Fruit fly (Drosophila melanogaster) whole organism, embryonic: ENCODE measurements around the gene CG15553.
A peak's percentile ranks its signal among the peaks of the same experiment; 100 is the strongest.

Experiments used
- B-H1 ChIP-seq: fragments of 200-800 bp; sonication (Bioruptor generic); IDR thresholded peaks from 3 replicates; pipeline ENCODE4 v1.3.6; 2022; ENCODE audit warnings: missing biosample characterization, missing genetic modification characterization
- B-H2 ChIP-seq: fragments of 200-800 bp; sonication (Bioruptor generic); optimal IDR thresholded peaks from 2 replicates; lab custom pipeline; 2018; ENCODE audit warnings: missing biosample characterization, mild to moderate bottlenecking, missing genetic modification characterization
- CG10147 ChIP-seq: fragments of 200-800 bp; sonication (Bioruptor generic); optimal IDR thresholded peaks from 2 replicates; lab custom pipeline; 2019; ENCODE audit warnings: missing biosample characterization, mild to moderate bottlenecking, missing genetic modification characterization, moderate library complexity
- CG14965 ChIP-seq: fragments of 200-800 bp; sonication (Bioruptor generic); optimal IDR thresholded peaks from 2 replicates; lab custom pipeline; 2016; ENCODE audit warnings: missing biosample characterization, missing genetic modification characterization, borderline replicate concordance
- CG15514 ChIP-seq: fragments of 200-800 bp; sonication (Bioruptor generic); optimal IDR thresholded peaks from 3 replicates; lab custom pipeline; 2017; ENCODE audit warnings: missing biosample characterization, missing genetic modification characterization, mild to moderate bottlenecking, moderate library complexity, missing genetic modification reagents
- CG1603 ChIP-seq: fragments of 200-800 bp; sonication (Bioruptor generic); optimal IDR thresholded peaks from 2 replicates; lab custom pipeline; 2019; ENCODE audit warnings: missing biosample characterization, mild to moderate bottlenecking, missing genetic modification characterization, moderate library complexity
- CG18262 ChIP-seq: fragments of 200-800 bp; optimal IDR thresholded peaks from 3 replicates; lab custom pipeline; 2019; ENCODE audit warnings: missing biosample characterization, mild to moderate bottlenecking, missing genetic modification characterization, moderate library complexity
- CG2199 ChIP-seq: fragments of 200-800 bp; sonication (Bioruptor generic); IDR thresholded peaks from 3 replicates; pipeline ENCODE4 v1.3.6; 2022; ENCODE audit warnings: missing biosample characterization, missing genetic modification characterization
- CG2678 ChIP-seq: fragments of 200-800 bp; sonication (Bioruptor generic); optimal IDR thresholded peaks from 3 replicates; lab custom pipeline; 2019; ENCODE audit warnings: missing biosample characterization, mild to moderate bottlenecking, missing genetic modification characterization, moderate library complexity
- CG2889 ChIP-seq: fragments of 200-800 bp; sonication (Bioruptor generic); IDR thresholded peaks from 3 replicates; pipeline ENCODE4 v1.3.6; 2022; ENCODE audit warnings: missing biosample characterization, missing genetic modification characterization
- CG30020 ChIP-seq: fragments of 200-800 bp; optimal IDR thresholded peaks from 2 replicates; lab custom pipeline; 2019; ENCODE audit warnings: missing biosample characterization, mild to moderate bottlenecking, missing genetic modification characterization, moderate library complexity
- CG31365 ChIP-seq: fragments of 200-800 bp; sonication (Bioruptor generic); optimal IDR thresholded peaks from 2 replicates; lab custom pipeline; 2018; ENCODE audit warnings: missing biosample characterization, mild to moderate bottlenecking, missing genetic modification characterization
- CG32772 ChIP-seq: fragments of 200-800 bp; sonication (Bioruptor generic); IDR thresholded peaks from 2 replicates; pipeline ENCODE4 v1.3.6; 2022; ENCODE audit warnings: missing biosample characterization, missing genetic modification characterization
- CG4707 ChIP-seq: fragments of 200-800 bp; sonication (Bioruptor generic); optimal IDR thresholded peaks from 2 replicates; lab custom pipeline; 2018; ENCODE audit warnings: missing biosample characterization, mild to moderate bottlenecking, missing genetic modification characterization, moderate library complexity
- CG7963 ChIP-seq: fragments of 200-800 bp; sonication (Bioruptor generic); IDR thresholded peaks from 3 replicates; pipeline ENCODE4 v1.3.6; 2022; ENCODE audit warnings: missing biosample characterization, missing genetic modification characterization; ENCODE audit not compliant: partially characterized antibody
- E2f2 ChIP-seq: fragments of 200-800 bp; sonication (Bioruptor generic); IDR thresholded peaks from 2 replicates; pipeline ENCODE4 v1.3.6; 2022; ENCODE audit warnings: missing biosample characterization, missing genetic modification characterization
- Fer1 ChIP-seq: fragments of 200-800 bp; sonication (Bioruptor generic); optimal IDR thresholded peaks from 2 replicates; lab custom pipeline; 2017; ENCODE audit warnings: missing biosample characterization, mild to moderate bottlenecking, missing genetic modification characterization
- Fer2 ChIP-seq: fragments of 200-800 bp; sonication (Bioruptor generic); optimal IDR thresholded peaks from 2 replicates; lab custom pipeline; 2018; ENCODE audit warnings: missing biosample characterization, mild to moderate bottlenecking, missing genetic modification characterization, moderate library complexity
- Hr3 ChIP-seq: fragments of 200-800 bp; sonication (Bioruptor generic); optimal IDR thresholded peaks from 3 replicates; lab custom pipeline; 2016; ENCODE audit warnings: missing biosample characterization, missing genetic modification characterization
- MBD-R2 ChIP-seq: fragments of 200-800 bp; sonication (Bioruptor generic); IDR thresholded peaks from 2 replicates; pipeline ENCODE4 v1.3.6; 2022; ENCODE audit warnings: missing biosample characterization, missing genetic modification characterization
- Nf-YC ChIP-seq: fragments of 200-800 bp; optimal IDR thresholded peaks from 3 replicates; lab custom pipeline; 2019; ENCODE audit warnings: missing biosample characterization, mild to moderate bottlenecking, missing genetic modification characterization, moderate library complexity
- Six4 ChIP-seq: fragments of 200-800 bp; sonication (Bioruptor generic); optimal IDR thresholded peaks from 2 replicates; lab custom pipeline; 2016; ENCODE audit warnings: missing biosample characterization, missing genetic modification characterization
- Tbp ChIP-seq: fragments of >200 bp; optimal IDR thresholded peaks from 2 replicates; lab custom pipeline; 2018; ENCODE audit warnings: missing biosample characterization, missing genetic modification characterization
- Trl ChIP-seq, 3 experiments: fragments of >200 bp in 2 of 3; fragments of 200-800 bp in 1 of 3; sonication (Bioruptor generic) in 1 of 3; optimal IDR thresholded peaks; 2 replicates in 1 of 3; 3 replicates in 2 of 3; lab custom pipeline; 2016 to 2017; ENCODE audit warnings: missing biosample characterization in 1 of 3, missing genetic modification characterization in 1 of 3
- abd-A ChIP-seq: fragments of 200-800 bp; sonication (Bioruptor generic); optimal IDR thresholded peaks from 3 replicates; lab custom pipeline; 2019; ENCODE audit warnings: missing biosample characterization, mild to moderate bottlenecking, missing genetic modification characterization, moderate library complexity
- crc ChIP-seq: fragments of 200-800 bp; sonication (Bioruptor generic); optimal IDR thresholded peaks from 2 replicates; lab custom pipeline; 2016; ENCODE audit warnings: missing biosample characterization, missing genetic modification characterization
- dan ChIP-seq: fragments of 200-800 bp; sonication (Bioruptor generic); IDR thresholded peaks from 2 replicates; pipeline ENCODE4 v1.3.6; 2022; ENCODE audit warnings: missing biosample characterization, missing genetic modification characterization
- dati ChIP-seq: fragments of 200-800 bp; sonication (Bioruptor generic); IDR thresholded peaks from 2 replicates; pipeline ENCODE4 v1.3.6; 2022; ENCODE audit warnings: missing biosample characterization, missing genetic modification characterization
- gfzf ChIP-seq: fragments of 200-800 bp; sonication (Bioruptor generic); optimal IDR thresholded peaks from 2 replicates; lab custom pipeline; 2016; ENCODE audit warnings: missing biosample characterization, mild to moderate bottlenecking, missing genetic modification characterization, moderate library complexity
- gsb ChIP-seq: fragments of 200-800 bp; sonication (Bioruptor generic); IDR thresholded peaks from 2 replicates; pipeline ENCODE4 v1.3.6; 2022; ENCODE audit warnings: missing biosample characterization, missing genetic modification characterization
- hth ChIP-seq: fragments of >200 bp; optimal IDR thresholded peaks from 2 replicates; lab custom pipeline; 2017; ENCODE audit warnings: inconsistent platforms
- ken ChIP-seq: fragments of 200-800 bp; sonication (Bioruptor generic); IDR thresholded peaks from 3 replicates; pipeline ENCODE4 v1.3.6; 2022; ENCODE audit warnings: missing biosample characterization, missing genetic modification characterization
- klu ChIP-seq: fragments of 200-800 bp; sonication (Bioruptor generic); IDR thresholded peaks from 2 replicates; pipeline ENCODE4 v1.3.6; 2022; ENCODE audit warnings: missing biosample characterization, missing genetic modification characterization
- knrl ChIP-seq: fragments of 200-800 bp; sonication (Bioruptor generic); IDR thresholded peaks from 3 replicates; pipeline ENCODE4 v1.3.6; 2022; ENCODE audit warnings: missing biosample characterization, missing genetic modification characterization; ENCODE audit not compliant: partially characterized antibody
- mam ChIP-seq: fragments of 200-800 bp; sonication (Bioruptor generic); optimal IDR thresholded peaks from 3 replicates; lab custom pipeline; 2016; ENCODE audit warnings: missing biosample characterization, missing genetic modification characterization
- mirr ChIP-seq: fragments of 200-800 bp; sonication (Bioruptor generic); optimal IDR thresholded peaks from 3 replicates; lab custom pipeline; 2018; ENCODE audit warnings: missing biosample characterization, mild to moderate bottlenecking, missing genetic modification characterization
- org-1 ChIP-seq: fragments of 200-800 bp; sonication (Bioruptor generic); optimal IDR thresholded peaks from 2 replicates; lab custom pipeline; 2017; ENCODE audit warnings: missing biosample characterization, missing genetic modification characterization
- p53 ChIP-seq: fragments of 200-800 bp; sonication (Bioruptor generic); optimal IDR thresholded peaks from 2 replicates; lab custom pipeline; 2016; ENCODE audit warnings: missing biosample characterization, missing genetic modification characterization
- row ChIP-seq: fragments of 200-800 bp; sonication (Bioruptor generic); IDR thresholded peaks from 3 replicates; pipeline ENCODE4 v1.3.6; 2022; ENCODE audit warnings: missing biosample characterization, missing genetic modification characterization
- scrt ChIP-seq: fragments of 200-800 bp; sonication (Bioruptor generic); optimal IDR thresholded peaks from 2 replicates; lab custom pipeline; 2018; ENCODE audit warnings: missing biosample characterization, mild to moderate bottlenecking, missing genetic modification characterization, moderate library complexity
- sd ChIP-seq: fragments of 200-800 bp; sonication (Bioruptor generic); optimal IDR thresholded peaks from 3 replicates; lab custom pipeline; 2018; ENCODE audit warnings: missing biosample characterization, mild to moderate bottlenecking, missing genetic modification characterization, moderate library complexity
- sens ChIP-seq: fragments of 200-800 bp; sonication (Bioruptor generic); peaks from one replicate; lab custom pipeline; 2016; ENCODE audit warnings: missing biosample characterization, missing genetic modification characterization
- shn ChIP-seq: fragments of 200-800 bp; sonication (Bioruptor generic); optimal IDR thresholded peaks from 3 replicates; lab custom pipeline; 2016; ENCODE audit warnings: missing biosample characterization, missing genetic modification characterization
- sisA ChIP-seq: fragments of 200-800 bp; sonication (Bioruptor generic); IDR thresholded peaks from 2 replicates; pipeline ENCODE4 v1.3.6; 2022; ENCODE audit warnings: missing biosample characterization, missing genetic modification characterization
- stc ChIP-seq: fragments of 200-800 bp; sonication (Bioruptor generic); IDR thresholded peaks from 2 replicates; pipeline ENCODE4 v1.3.6; 2022; ENCODE audit warnings: missing biosample characterization, missing genetic modification characterization
- tgo ChIP-seq: fragments of 200-800 bp; sonication (Bioruptor generic); IDR thresholded peaks from 3 replicates; pipeline ENCODE4 v1.3.6; 2022; ENCODE audit warnings: missing biosample characterization, missing genetic modification characterization
- unpg ChIP-seq: fragments of 200-800 bp; sonication (Bioruptor generic); optimal IDR thresholded peaks from 3 replicates; lab custom pipeline; 2018; ENCODE audit warnings: missing biosample characterization, mild to moderate bottlenecking, missing genetic modification characterization, moderate library complexity
- vfl ChIP-seq: fragments of 200-800 bp; sonication (Bioruptor generic); optimal IDR thresholded peaks from 2 replicates; lab custom pipeline; 2016; ENCODE audit warnings: missing biosample characterization, missing genetic modification characterization
- yki ChIP-seq: fragments of >200 bp; optimal IDR thresholded peaks from 3 replicates; lab custom pipeline; 2018

CG15553 gene

DNA sequence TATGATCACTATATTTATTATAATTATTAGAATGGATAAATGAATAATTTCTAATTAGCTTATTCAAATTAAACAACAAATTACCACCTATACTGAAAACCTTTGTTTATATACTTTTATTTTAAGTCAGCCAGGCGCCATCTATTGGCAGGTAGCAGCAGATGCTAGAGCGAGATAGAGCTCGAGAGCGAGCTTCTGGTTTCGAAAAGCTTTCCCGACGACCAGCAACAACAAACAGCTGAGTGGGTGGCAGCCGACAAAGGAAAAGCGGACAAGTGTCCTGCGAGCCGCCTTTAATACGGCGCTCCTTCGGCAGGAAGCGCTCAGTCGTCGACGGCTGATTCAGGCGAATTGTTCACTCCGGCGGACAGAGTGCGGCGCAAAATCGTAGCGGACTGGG lies 33.1 kb upstream of the CG15553 start, which contains the start of gene Gycbeta100B (continued):
- TF ChIP-seq CG4707 (GFP tag; lab: Kevin White, UChicago), result peak; percentile 57
- TF ChIP-seq ken (GFP tag; lab: Robert Waterston, UW), result 0 out of 3 replicates have a peak, but pooled peaks have one; percentile 9
- TF ChIP-seq B-H1, result no peak
- TF ChIP-seq tgo (GFP tag; lab: Robert Waterston, UW), result no peak

DNA sequence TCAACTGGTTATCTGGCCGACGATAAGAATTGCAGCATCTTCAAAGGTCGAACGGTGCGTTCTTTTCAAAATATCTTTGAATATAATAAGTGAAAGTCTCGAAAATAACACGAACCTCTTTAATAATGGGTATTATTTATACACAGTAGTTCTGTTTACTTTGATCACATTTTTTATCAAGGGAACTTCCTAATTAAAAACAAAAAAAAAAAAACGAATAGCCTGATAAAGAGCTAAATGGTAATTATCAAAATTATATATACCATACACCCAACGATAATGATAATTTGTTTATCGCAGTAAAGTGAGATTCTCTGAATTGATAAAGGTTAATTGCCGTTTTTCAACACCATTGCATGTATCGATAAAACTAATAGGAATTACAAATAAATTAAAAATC lies 29.6 kb upstream of the CG15553 start, which contains the start of gene Ktch:
Gene Ktch, minus strand, starts transcription at position 101 of the 400 bp plus-strand sequence.
- TF ChIP-seq sisA (GFP tag; lab: Robert Waterston, UW) (no peak), gsb (GFP tag; lab: Robert Waterston, UW) (no peak), hth (lab: Kevin White, UChicago) (no peak), MBD-R2 (GFP tag; lab: Robert Waterston, UW) (no peak), sens (GFP tag; lab: Kevin White, UChicago) (no peak), CG7963 (GFP tag; lab: Robert Waterston, UW) (no peak), CG14965 (no peak), Trl (optimal IDR thresholded peaks at IDR 0.05; lab: Kevin White, UChicago) (no peak), Trl (GFP tag; optimal IDR thresholded peaks at IDR 0.05; lab: Kevin White, UChicago) (no peak)
- TF ChIP-seq, all 482 proteins: peak for 0

DNA sequence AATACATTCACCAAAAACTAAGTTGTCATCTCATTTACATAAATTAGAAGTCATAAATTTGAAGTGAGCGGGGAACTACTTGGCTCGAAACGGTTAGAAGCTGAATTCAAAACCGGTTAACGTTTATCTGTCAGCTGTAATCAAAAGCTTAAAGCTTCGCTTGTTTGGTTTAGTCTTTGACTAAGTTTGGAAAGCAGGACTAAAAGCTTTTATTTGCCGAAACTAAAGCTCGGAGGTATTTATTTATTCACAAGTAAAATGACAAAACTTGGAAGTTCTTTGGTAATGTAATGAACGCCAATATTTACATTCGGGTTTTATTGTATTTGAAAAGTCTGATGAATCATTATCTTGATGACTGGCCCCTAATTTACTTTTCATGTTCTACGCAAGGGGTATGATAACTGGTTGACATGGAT lies 26.4 kb upstream of the CG15553 start:
- no peak for TF ChIP-seq CG2199 (GFP tag; lab: Robert Waterston, UW)
- no peak for TF ChIP-seq Six4 (GFP tag; lab: Kevin White, UChicago)
- TF ChIP-seq abd-A, result peak; percentile 83
- peak; percentile 17 for TF ChIP-seq CG2678 (tag; lab: Kevin White, UChicago)
- TF ChIP-seq vfl (GFP tag; lab: Kevin White, UChicago), result no peak
- no peak for TF ChIP-seq CG31365 (tag; lab: Kevin White, UChicago)
- no peak for TF ChIP-seq dan
- TF ChIP-seq CG1603, result peak; percentile 24
- no peak for TF ChIP-seq p53 (GFP tag; lab: Kevin White, UChicago)
- no peak for TF ChIP-seq Hr3
- TF ChIP-seq CG18262, result no peak
- no peak for TF ChIP-seq Tbp (GFP tag; lab: Kevin White, UChicago)
- TF ChIP-seq Nf-YC, result peak; percentile 1
- TF ChIP-seq CG32772 (GFP tag; lab: Robert Waterston, UW), result no peak
- no peak for TF ChIP-seq shn (GFP tag; lab: Kevin White, UChicago)
- TF ChIP-seq Fer2 (tag; lab: Kevin White, UChicago), result no peak
- TF ChIP-seq E2f2, result peak; percentile 72
- TF ChIP-seq B-H2 (GFP tag; lab: Kevin White, UChicago), result peak; percentile 18
- no peak for TF ChIP-seq row
- peak; percentile 39 for TF ChIP-seq CG10147 (GFP tag; lab: Kevin White, UChicago)
- peak; percentile 29 for TF ChIP-seq Fer1 (GFP tag; lab: Kevin White, UChicago)
- no peak for TF ChIP-seq dati (GFP tag; lab: Robert Waterston, UW)
- peak; percentile 25 for TF ChIP-seq mirr (GFP tag; lab: Kevin White, UChicago)
- TF ChIP-seq mam, result no peak
- TF ChIP-seq CG30020 (tag; lab: Kevin White, UChicago), result no peak
- TF ChIP-seq crc (GFP tag; lab: Kevin White, UChicago), result no peak
- TF ChIP-seq klu (GFP tag; lab: Robert Waterston, UW), result no peak
- TF ChIP-seq yki (lab: Kevin White, UChicago), result no peak
- TF ChIP-seq gfzf (GFP tag; lab: Kevin White, UChicago), result peak; percentile 38
- no peak for TF ChIP-seq CG2889 (GFP tag; lab: Robert Waterston, UW)
- TF ChIP-seq stc (GFP tag; lab: Robert Waterston, UW), result no peak
- no peak for TF ChIP-seq scrt
- TF ChIP-seq knrl, result no peak
- peak; percentile 6 for TF ChIP-seq CG15514
- no peak for TF ChIP-seq org-1
- peak; percentile 30 for TF ChIP-seq sd (tag; lab: Kevin White, UChicago)
- peak; percentile 32 for TF ChIP-seq unpg (GFP tag; lab: Kevin White, UChicago)
